Fruit fly (Drosophila melanogaster): ENCODE measurements around the gene Elp1.

Elp1 gene

dm6 chr3R:11661712-11662111, 10.9 kb downstream of the Elp1 start (continued):
- TF ChIP-seq salm (tag; optimal IDR thresholded peaks at IDR 0.05) (peak; percentile 38), CG5245 (GFP tag; optimal IDR thresholded peaks at IDR 0.05) (no peak), dan (GFP tag; IDR thresholded peaks at IDR 0.05) (no peak), mam (GFP tag; optimal IDR thresholded peaks at IDR 0.05) (no peak), CG14667 (GFP tag; IDR thresholded peaks at IDR 0.05) (no peak), B-H1 (GFP tag; IDR thresholded peaks at IDR 0.05) (no peak; the same call in 2 of the 3 replicates), Trl (optimal IDR thresholded peaks at IDR 0.05) (no peak), Trl (GFP tag; optimal IDR thresholded peaks at IDR 0.05) (no peak), tgo (GFP tag; IDR thresholded peaks at IDR 0.05) (peak; percentile 44; the same call in 1 of the 3 replicates), CG31365 (tag; optimal IDR thresholded peaks at IDR 0.05) (no peak), trem (tag; optimal IDR thresholded peaks at IDR 0.05) (no peak), NK7.1 (GFP tag; optimal IDR thresholded peaks at IDR 0.05) (no peak), CG16779 (GFP tag; IDR thresholded peaks at IDR 0.05) (no peak), bsh (GFP tag; optimal IDR thresholded peaks at IDR 0.05) (peak; percentile 29 to 36), Camta (GFP tag; optimal IDR thresholded peaks at IDR 0.05) (no peak), mirr (GFP tag; optimal IDR thresholded peaks at IDR 0.05) (no peak), CG17359 (tag; optimal IDR thresholded peaks at IDR 0.05) (peak; percentile 59), Nf-YB (GFP tag; optimal IDR thresholded peaks at IDR 0.05) (peak; percentile 14), h (optimal IDR thresholded peaks at IDR 0.05) (no peak), crp (GFP tag; optimal IDR thresholded peaks at IDR 0.05) (no peak), Optix (GFP tag; IDR thresholded peaks at IDR 0.05) (no peak), Max (GFP tag; optimal IDR thresholded peaks at IDR 0.05) (no peak), Ets65A (GFP tag) (peak; percentile 56)

dm6 chr3R:11662617-11663016, 11.8 kb downstream of the Elp1 start:
- TF ChIP-seq az2 (GFP tag; optimal IDR thresholded peaks at IDR 0.05) (peak; percentile 7), phol (tag; optimal IDR thresholded peaks at IDR 0.05) (peak; percentile 11), D (optimal IDR thresholded peaks at IDR 0.05) (no peak), D (GFP tag; optimal IDR thresholded peaks at IDR 0.05) (no peak), CG6689 (GFP tag; IDR thresholded peaks at IDR 0.05) (0 out of 2 replicates have a peak, but pooled peaks have one; percentile 13), dysf (GFP tag; IDR thresholded peaks at IDR 0.05) (0 out of 3 replicates have a peak, but pooled peaks have one; percentile 30), ci (GFP tag; IDR thresholded peaks at IDR 0.05) (no peak), B-H1 (GFP tag; IDR thresholded peaks at IDR 0.05) (no peak), org-1 (GFP tag; optimal IDR thresholded peaks at IDR 0.05) (no peak), NFAT (GFP tag; IDR thresholded peaks at IDR 0.05) (no peak), Med (GFP tag) (peak; percentile 39), CG5953 (GFP tag; IDR thresholded peaks at IDR 0.05) (0 out of 2 replicates have a peak, but pooled peaks have one; percentile 51), lola (GFP tag; optimal IDR thresholded peaks at IDR 0.05) (no peak), chif (GFP tag; optimal IDR thresholded peaks at IDR 0.05) (peak in 1 of 2 experiments; percentile 4), CG10462 (GFP tag; optimal IDR thresholded peaks at IDR 0.05) (no peak), lilli (GFP tag; optimal IDR thresholded peaks at IDR 0.05) (no peak), Spps (tag; optimal IDR thresholded peaks at IDR 0.05) (no peak), CG11504 (tag; optimal IDR thresholded peaks at IDR 0.05) (peak; percentile 26), bcd (GFP tag; optimal IDR thresholded peaks at IDR 0.05) (no peak), CG17359 (tag; optimal IDR thresholded peaks at IDR 0.05) (peak; percentile 34), Oli (tag; optimal IDR thresholded peaks at IDR 0.05) (peak; percentile 12), Nf-YB (GFP tag; optimal IDR thresholded peaks at IDR 0.05) (no peak), row (GFP tag; IDR thresholded peaks at IDR 0.05) (0 out of 3 replicates have a peak, but pooled peaks have one; percentile 14), PHDP (tag; optimal IDR thresholded peaks at IDR 0.05) (peak; percentile 2), CG2678 (tag; optimal IDR thresholded peaks at IDR 0.05) (peak; percentile 9), CG10979 (tag; optimal IDR thresholded peaks at IDR 0.05) (peak; percentile 4), Ravus (GFP tag; IDR thresholded peaks at IDR 0.05) (no peak), CG15269 (tag; optimal IDR thresholded peaks at IDR 0.05) (peak; percentile 15), ttk (GFP tag; IDR thresholded peaks at IDR 0.05) (no peak), ATbp (GFP tag; optimal IDR thresholded peaks at IDR 0.05) (peak; percentile 16), Hr51 (GFP tag; optimal IDR thresholded peaks at IDR 0.05) (peak in 1 of 2 experiments; percentile 31), CG17361 (GFP tag; IDR thresholded peaks at IDR 0.05) (0 out of 3 replicates have a peak, but pooled peaks have one; percentile 37)
